Fruit fly (Drosophila melanogaster): Measurements from ENCODE around the gene CLIP-190.

Gene CLIP-190

dm6 chr2L:17410358-17410757 is 25.9 kb downstream of the CLIP-190 start, which contains the start of the genes Polr2J and CG15141 (continued):
- TF ChIP-seq slp2 (GFP tag; optimal IDR thresholded peaks at IDR 0.05), result peak; percentile 41
- TF ChIP-seq chm (GFP tag; IDR thresholded peaks at IDR 0.05), result peak; percentile 70
- TF ChIP-seq Ets97D (GFP tag; optimal IDR thresholded peaks at IDR 0.05), result peak; percentile 69
- peak; percentile 89 for TF ChIP-seq bcd (GFP tag; optimal IDR thresholded peaks at IDR 0.05)
- TF ChIP-seq E2f1 (GFP tag; IDR thresholded peaks at IDR 0.05), result peak; percentile 83
- TF ChIP-seq gsb-n (tag; optimal IDR thresholded peaks at IDR 0.05), result no peak
- TF ChIP-seq Eip74EF (GFP tag; optimal IDR thresholded peaks at IDR 0.05), result no peak
- peak; percentile 85 for TF ChIP-seq vnd (GFP tag; IDR thresholded peaks at IDR 0.05; ENCODE audit: partially characterized antibody)
- TF ChIP-seq CG17802 (tag; optimal IDR thresholded peaks at IDR 0.05), result peak; percentile 59
- TF ChIP-seq CG1832 (GFP tag; optimal IDR thresholded peaks at IDR 0.05), result no peak
- TF ChIP-seq CG1602 (GFP tag; optimal IDR thresholded peaks at IDR 0.05), result peak; percentile 87
- no peak; the same call in 1 of the 3 replicates for TF ChIP-seq CG17361 (GFP tag; IDR thresholded peaks at IDR 0.05)
- TF ChIP-seq cato (GFP tag; optimal IDR thresholded peaks at IDR 0.05; ENCODE audit: borderline replicate concordance), result peak; percentile 84
- TF ChIP-seq ERR (GFP tag; optimal IDR thresholded peaks at IDR 0.05), result no peak
- peak; percentile 95 for TF ChIP-seq Ptx1 (GFP tag; IDR thresholded peaks at IDR 0.05)
- TF ChIP-seq fd3F (GFP tag; optimal IDR thresholded peaks at IDR 0.05), result peak; percentile 84
- no peak for TF ChIP-seq Deaf1 (tag; optimal IDR thresholded peaks at IDR 0.05)
- peak; percentile 62 for TF ChIP-seq CG9609 (GFP tag; optimal IDR thresholded peaks at IDR 0.05)
- TF ChIP-seq CG4424 (GFP tag; optimal IDR thresholded peaks at IDR 0.05), result peak; percentile 84
- peak; percentile 56; the same call in 1 of the 2 replicates for TF ChIP-seq sens-2 (GFP tag; IDR thresholded peaks at IDR 0.05)
- peak; percentile 90 for TF ChIP-seq Chrac-16 (GFP tag; optimal IDR thresholded peaks at IDR 0.05)
- TF ChIP-seq Bdp1 (GFP tag; optimal IDR thresholded peaks at IDR 0.05), result peak; percentile 76
- TF ChIP-seq ci (GFP tag; IDR thresholded peaks at IDR 0.05), result peak; percentile 68; the same call in 2 of the 3 replicates
- TF ChIP-seq caup (GFP tag; optimal IDR thresholded peaks at IDR 0.05; ENCODE audit: severe bottlenecking), result peak; percentile 86
- peak; percentile 93 for TF ChIP-seq CG14710 (tag; optimal IDR thresholded peaks at IDR 0.05)
- TF ChIP-seq so (GFP tag; IDR thresholded peaks at IDR 0.05), result no peak; the same call in 2 of the 3 replicates
- TF ChIP-seq HLH54F (GFP tag; optimal IDR thresholded peaks at IDR 0.05), result peak; percentile 85
- TF ChIP-seq tgo (GFP tag; IDR thresholded peaks at IDR 0.05), result peak; percentile 91
- peak; percentile 86 for TF ChIP-seq lab (GFP tag; optimal IDR thresholded peaks at IDR 0.05)
- no peak for TF ChIP-seq hth (optimal IDR thresholded peaks at IDR 0.05)
- TF ChIP-seq CG15011 (GFP tag; optimal IDR thresholded peaks at IDR 0.05), result peak; percentile 55
- peak; percentile 27; the same call in 1 of the 2 replicates for TF ChIP-seq CG16779 (GFP tag; IDR thresholded peaks at IDR 0.05)
- peak; percentile 84 for TF ChIP-seq HLH3B (GFP tag; IDR thresholded peaks at IDR 0.05)
- TF ChIP-seq ac (GFP tag; optimal IDR thresholded peaks at IDR 0.05), result no peak
- peak; percentile 82 for TF ChIP-seq Dip3 (GFP tag; optimal IDR thresholded peaks at IDR 0.05)
- peak; percentile 54; the same call in 1 of the 3 replicates for TF ChIP-seq CG7963 (GFP tag; IDR thresholded peaks at IDR 0.05; ENCODE audit: partially characterized antibody)
- no peak for TF ChIP-seq eyg (GFP tag; optimal IDR thresholded peaks at IDR 0.05)
- no peak for TF ChIP-seq D (optimal IDR thresholded peaks at IDR 0.05)
- TF ChIP-seq D (GFP tag; optimal IDR thresholded peaks at IDR 0.05), result peak; percentile 71
- TF ChIP-seq Neu2 (GFP tag; optimal IDR thresholded peaks at IDR 0.05; ENCODE audit: borderline replicate concordance), result no peak
- TF ChIP-seq sob (GFP tag; IDR thresholded peaks at IDR 0.05), result peak; percentile 93
- TF ChIP-seq Camta (GFP tag; optimal IDR thresholded peaks at IDR 0.05), result peak; percentile 59
- peak; percentile 75 for TF ChIP-seq croc (GFP tag; conservative IDR thresholded peaks at IDR 0.05)
- TF ChIP-seq tup (GFP tag; optimal IDR thresholded peaks at IDR 0.05), result peak; percentile 57
- peak in 1 of 2 experiments; percentile 44 for TF ChIP-seq tll (GFP tag; optimal IDR thresholded peaks at IDR 0.05)
- peak; percentile 89 for TF ChIP-seq Ssrp (tag; optimal IDR thresholded peaks at IDR 0.05)
- peak; percentile 65 for TF ChIP-seq Ravus (GFP tag; IDR thresholded peaks at IDR 0.05)
- peak; percentile 96 for TF ChIP-seq Dll (GFP tag; IDR thresholded peaks at IDR 0.05; ENCODE audit: partially characterized antibody)
- TF ChIP-seq fd96Cb (tag; optimal IDR thresholded peaks at IDR 0.05), result peak; percentile 81
- peak; percentile 85 for TF ChIP-seq Sry-δ (GFP tag; optimal IDR thresholded peaks at IDR 0.05)
- peak; percentile 87 for TF ChIP-seq Hsf (GFP tag; optimal IDR thresholded peaks at IDR 0.05)
